Fruit fly (Drosophila melanogaster) whole organism, embryonic: Measurements from ENCODE around the gene RpL37A.
A peak's percentile ranks its signal among the peaks of the same experiment; 100 is the strongest.

Source experiments
- Ada2b ChIP-seq: fragments of 200-800 bp; sonication (Bioruptor generic); IDR thresholded peaks from 2 replicates; pipeline ENCODE4 v1.3.6; 2022; ENCODE audit warnings: missing biosample characterization, missing genetic modification characterization
- CG10147 ChIP-seq: fragments of 200-800 bp; sonication (Bioruptor generic); optimal IDR thresholded peaks from 2 replicates; lab custom pipeline; 2019; ENCODE audit warnings: missing biosample characterization, mild to moderate bottlenecking, missing genetic modification characterization, moderate library complexity
- CG1024 ChIP-seq: fragments of 200-800 bp; sonication (Bioruptor generic); IDR thresholded peaks from 2 replicates; pipeline ENCODE4 v1.3.6; 2022; ENCODE audit warnings: missing biosample characterization, missing genetic modification characterization
- CG10959 ChIP-seq: fragments of 200-800 bp; sonication (Bioruptor generic); IDR thresholded peaks from 2 replicates; pipeline ENCODE4 v1.3.6; 2022; ENCODE audit warnings: missing biosample characterization, missing genetic modification characterization
- CG11560 ChIP-seq: fragments of 200-800 bp; sonication (Bioruptor generic); IDR thresholded peaks from 3 replicates; pipeline ENCODE4 v1.3.6; 2022; ENCODE audit warnings: missing biosample characterization, missing genetic modification characterization
- CG11696 ChIP-seq: fragments of 200-800 bp; sonication (Bioruptor generic); IDR thresholded peaks from 2 replicates; pipeline ENCODE4 v1.3.6; 2022; ENCODE audit warnings: missing biosample characterization, missing genetic modification characterization
- CG12391 ChIP-seq: fragments of 200-800 bp; sonication (Bioruptor generic); optimal IDR thresholded peaks from 3 replicates; lab custom pipeline; 2018; ENCODE audit warnings: missing biosample characterization, mild to moderate bottlenecking, missing genetic modification characterization, moderate library complexity
- CG16779 ChIP-seq: fragments of 200-800 bp; sonication (Bioruptor generic); IDR thresholded peaks from 2 replicates; pipeline ENCODE4 v1.3.6; 2022; ENCODE audit warnings: missing biosample characterization, missing genetic modification characterization
- CG16815 ChIP-seq: fragments of 200-800 bp; sonication (Bioruptor generic); optimal IDR thresholded peaks from 3 replicates; lab custom pipeline; 2017; ENCODE audit warnings: missing biosample characterization, mild to moderate bottlenecking, missing genetic modification characterization
- CG17385 ChIP-seq: fragments of 200-800 bp; sonication (Bioruptor generic); optimal IDR thresholded peaks from 3 replicates; lab custom pipeline; 2018; ENCODE audit warnings: missing biosample characterization, mild to moderate bottlenecking, missing genetic modification characterization
- CG18262 ChIP-seq: fragments of 200-800 bp; optimal IDR thresholded peaks from 3 replicates; lab custom pipeline; 2019; ENCODE audit warnings: missing biosample characterization, mild to moderate bottlenecking, missing genetic modification characterization, moderate library complexity
- CG32767 ChIP-seq: fragments of 200-800 bp; sonication (Bioruptor generic); IDR thresholded peaks from 2 replicates; pipeline ENCODE4 v1.3.6; 2022; ENCODE audit warnings: missing biosample characterization, missing genetic modification characterization
- CG4424 ChIP-seq: fragments of 200-800 bp; sonication (Bioruptor generic); optimal IDR thresholded peaks from 3 replicates; lab custom pipeline; 2016; ENCODE audit warnings: missing biosample characterization, missing genetic modification characterization
- CG6175 ChIP-seq: fragments of 200-800 bp; sonication (Bioruptor generic); IDR thresholded peaks from 3 replicates; pipeline ENCODE4 v1.3.6; 2022; ENCODE audit warnings: missing biosample characterization, missing genetic modification characterization
- CG6272 ChIP-seq: fragments of 200-800 bp; sonication (Bioruptor generic); IDR thresholded peaks from 2 replicates; pipeline ENCODE4 v1.3.6; 2022; ENCODE audit warnings: missing biosample characterization, missing genetic modification characterization
- CG6654 ChIP-seq: fragments of 200-800 bp; sonication (Bioruptor generic); optimal IDR thresholded peaks from 2 replicates; lab custom pipeline; 2017; ENCODE audit warnings: missing biosample characterization, mild to moderate bottlenecking, missing genetic modification characterization
- CG8290 ChIP-seq, 3 experiments: fragments of 200-800 bp; sonication (Bioruptor generic); optimal IDR thresholded peaks; 2 replicates each; lab custom pipeline; 2016 to 2019; ENCODE audit warnings: missing biosample characterization in 3 of 3, missing genetic modification characterization in 3 of 3, mild to moderate bottlenecking in 2 of 3, moderate library complexity in 1 of 3
- CkIIα-i1 ChIP-seq: fragments of 200-800 bp; sonication (Bioruptor generic); IDR thresholded peaks from 2 replicates; pipeline ENCODE4 v1.3.6; 2022; ENCODE audit warnings: missing biosample characterization, missing genetic modification characterization
- D19A ChIP-seq: fragments of 200-800 bp; optimal IDR thresholded peaks from 3 replicates; lab custom pipeline; 2019; ENCODE audit warnings: missing biosample characterization, mild to moderate bottlenecking, missing genetic modification characterization, moderate library complexity
- Dek ChIP-seq: fragments of 200-800 bp; sonication (Bioruptor generic); optimal IDR thresholded peaks from 3 replicates; lab custom pipeline; 2019; ENCODE audit warnings: missing biosample characterization, mild to moderate bottlenecking, missing genetic modification characterization, moderate library complexity
- Doc3 ChIP-seq: fragments of 200-800 bp; sonication (Bioruptor generic); IDR thresholded peaks from 3 replicates; pipeline ENCODE4 v1.3.6; 2022; ENCODE audit warnings: missing biosample characterization, missing genetic modification characterization; ENCODE audit not compliant: partially characterized antibody
- Gug ChIP-seq: fragments of 200-800 bp; sonication (Bioruptor generic); IDR thresholded peaks from 4 replicates; pipeline ENCODE4 v1.3.6; 2022; ENCODE audit warnings: missing biosample characterization, missing genetic modification characterization
- H2.0 ChIP-seq: fragments of 200-800 bp; sonication (Bioruptor generic); IDR thresholded peaks from 2 replicates; pipeline ENCODE4 v1.3.6; 2022; ENCODE audit warnings: missing biosample characterization, missing genetic modification characterization
- HLH3B ChIP-seq: fragments of 200-800 bp; sonication (Bioruptor generic); IDR thresholded peaks from 2 replicates; pipeline ENCODE4 v1.3.6; 2022; ENCODE audit warnings: missing biosample characterization, missing genetic modification characterization
- Hand ChIP-seq: fragments of 200-800 bp; sonication (Bioruptor generic); optimal IDR thresholded peaks from 2 replicates; lab custom pipeline; 2017; ENCODE audit warnings: mild to moderate bottlenecking, missing biosample characterization, missing genetic modification reagents, missing genetic modification characterization
- Lpt ChIP-seq: fragments of >200 bp; optimal IDR thresholded peaks from 2 replicates; lab custom pipeline; 2018; ENCODE audit warnings: missing biosample characterization, missing genetic modification characterization
- Max ChIP-seq: fragments of 200-800 bp; sonication (Bioruptor generic); optimal IDR thresholded peaks from 2 replicates; lab custom pipeline; 2016; ENCODE audit warnings: missing biosample characterization, mild to moderate bottlenecking, missing genetic modification characterization
- Med ChIP-seq: fragments of 200-800 bp; sonication (Bioruptor generic); peaks from one replicate; lab custom pipeline; 2016; ENCODE audit warnings: missing biosample characterization, missing genetic modification characterization, mild to moderate bottlenecking, inconsistent platforms, moderate library complexity
- NK7.1 ChIP-seq: fragments of 200-800 bp; sonication (Bioruptor generic); optimal IDR thresholded peaks from 3 replicates; lab custom pipeline; 2016; ENCODE audit warnings: missing biosample characterization, missing genetic modification characterization
- Xbp1 ChIP-seq: fragments of 200-800 bp; sonication (Bioruptor generic); optimal IDR thresholded peaks from 3 replicates; lab custom pipeline; 2016; ENCODE audit warnings: missing biosample characterization, mild to moderate bottlenecking, missing genetic modification characterization
- cas ChIP-seq: fragments of 200-800 bp; sonication (Bioruptor generic); IDR thresholded peaks from 2 replicates; pipeline ENCODE4 v1.3.6; 2022; ENCODE audit warnings: missing biosample characterization, missing genetic modification characterization
- corto ChIP-seq: fragments of 200-800 bp; sonication (Bioruptor generic); optimal IDR thresholded peaks from 2 replicates; lab custom pipeline; 2016; ENCODE audit warnings: missing biosample characterization, mild to moderate bottlenecking, missing genetic modification characterization, moderate library complexity
- crol ChIP-seq: fragments of 200-800 bp; sonication (Bioruptor generic); IDR thresholded peaks from 2 replicates; pipeline ENCODE4 v1.3.6; 2022; ENCODE audit warnings: missing biosample characterization, missing genetic modification characterization
- crp ChIP-seq, 2 experiments: fragments of 200-800 bp; sonication (Bioruptor generic); optimal IDR thresholded peaks; 2 replicates in 1 of 2; 3 replicates in 1 of 2; lab custom pipeline; 2017; ENCODE audit warnings: missing biosample characterization in 2 of 2, missing genetic modification characterization in 2 of 2, mild to moderate bottlenecking in 1 of 2, moderate library complexity in 1 of 2
- da ChIP-seq: fragments of 200-800 bp; sonication (Bioruptor generic); optimal IDR thresholded peaks from 2 replicates; lab custom pipeline; 2016; ENCODE audit warnings: missing biosample characterization, missing genetic modification characterization
- dan ChIP-seq: fragments of 200-800 bp; sonication (Bioruptor generic); IDR thresholded peaks from 2 replicates; pipeline ENCODE4 v1.3.6; 2022; ENCODE audit warnings: missing biosample characterization, missing genetic modification characterization
- dm ChIP-seq: fragments of 200-800 bp; sonication (Bioruptor generic); optimal IDR thresholded peaks from 3 replicates; lab custom pipeline; 2016; ENCODE audit warnings: missing biosample characterization, missing genetic modification characterization
- dmrt99B ChIP-seq: fragments of 200-800 bp; sonication (Bioruptor generic); optimal IDR thresholded peaks from 2 replicates; lab custom pipeline; 2018; ENCODE audit warnings: missing biosample characterization, mild to moderate bottlenecking, missing genetic modification characterization, moderate library complexity
- ems ChIP-seq: fragments of 200-800 bp; sonication (Bioruptor generic); optimal IDR thresholded peaks from 3 replicates; lab custom pipeline; 2016; ENCODE audit warnings: missing biosample characterization, missing genetic modification characterization
- ewg ChIP-seq: fragments of 200-800 bp; sonication (Bioruptor generic); optimal IDR thresholded peaks from 3 replicates; lab custom pipeline; 2017; ENCODE audit warnings: mild to moderate bottlenecking, missing biosample characterization, missing genetic modification reagents, missing genetic modification characterization
- eyg ChIP-seq: fragments of 200-800 bp; sonication (Bioruptor generic); optimal IDR thresholded peaks from 3 replicates; lab custom pipeline; 2016; ENCODE audit warnings: missing biosample characterization, missing genetic modification characterization
- grau ChIP-seq: fragments of 200-800 bp; optimal IDR thresholded peaks from 3 replicates; lab custom pipeline; 2019; ENCODE audit warnings: missing biosample characterization, mild to moderate bottlenecking, missing genetic modification characterization, moderate library complexity
- h ChIP-seq: fragments of >200 bp; optimal IDR thresholded peaks from 2 replicates; lab custom pipeline; 2017
- insv ChIP-seq, 2 experiments: fragments of 200-800 bp; sonication (Bioruptor generic); optimal IDR thresholded peaks; 3 replicates each; lab custom pipeline; 2016 to 2018; ENCODE audit warnings: missing biosample characterization in 2 of 2, missing genetic modification characterization in 2 of 2
- lbe ChIP-seq: fragments of 200-800 bp; sonication (Bioruptor generic); optimal IDR thresholded peaks from 2 replicates; lab custom pipeline; 2016; ENCODE audit warnings: missing biosample characterization, mild to moderate bottlenecking, missing genetic modification characterization
- mam ChIP-seq: fragments of 200-800 bp; sonication (Bioruptor generic); optimal IDR thresholded peaks from 3 replicates; lab custom pipeline; 2016; ENCODE audit warnings: missing biosample characterization, missing genetic modification characterization
- onecut ChIP-seq: fragments of 200-800 bp; sonication (Bioruptor generic); IDR thresholded peaks from 2 replicates; pipeline ENCODE4 v1.3.6; 2022; ENCODE audit warnings: missing biosample characterization, missing genetic modification characterization
- scrt ChIP-seq: fragments of 200-800 bp; sonication (Bioruptor generic); optimal IDR thresholded peaks from 2 replicates; lab custom pipeline; 2018; ENCODE audit warnings: missing biosample characterization, mild to moderate bottlenecking, missing genetic modification characterization, moderate library complexity
- seq ChIP-seq: fragments of 200-800 bp; sonication (Bioruptor generic); IDR thresholded peaks from 2 replicates; pipeline ENCODE4 v1.3.6; 2022; ENCODE audit warnings: missing biosample characterization, missing genetic modification characterization
- sim ChIP-seq: fragments of 200-800 bp; sonication (Bioruptor generic); IDR thresholded peaks from 2 replicates; pipeline ENCODE4 v1.3.6; 2022; ENCODE audit warnings: missing biosample characterization, missing genetic modification characterization
- slbo ChIP-seq: fragments of 200-800 bp; sonication (Bioruptor generic); IDR thresholded peaks from 2 replicates; pipeline ENCODE4 v1.3.6; 2022; ENCODE audit warnings: missing biosample characterization, missing genetic modification characterization
- tna ChIP-seq: fragments of 200-800 bp; sonication (Bioruptor generic); IDR thresholded peaks from 2 replicates; pipeline ENCODE4 v1.3.6; 2022; ENCODE audit warnings: missing biosample characterization, missing genetic modification characterization; ENCODE audit not compliant: partially characterized antibody

Gene RpL37A

DNA sequence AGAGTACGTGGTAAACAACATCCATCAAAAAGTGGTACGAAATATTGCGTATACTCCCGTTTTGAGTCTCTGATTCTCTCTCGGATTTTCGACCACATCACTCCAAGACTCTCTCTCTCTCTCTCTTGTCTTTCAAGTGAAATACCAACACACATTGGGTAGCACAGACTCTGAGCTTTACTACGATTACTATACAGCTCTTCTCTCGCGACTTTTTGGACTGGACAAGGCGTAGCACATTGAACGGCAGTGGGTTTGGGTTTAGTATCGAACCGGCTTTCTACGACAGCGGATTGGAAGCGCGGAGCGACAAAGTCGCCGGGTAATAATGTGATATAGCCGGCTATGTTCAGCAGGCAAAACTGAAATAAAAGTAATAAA, 37.5 kb downstream of the RpL37A start (continued):
- TF ChIP-seq dmrt99B (tag; lab: Kevin White, UChicago) = no peak
- no peak for TF ChIP-seq ems (GFP tag; lab: Kevin White, UChicago)
- TF ChIP-seq Med (GFP tag; lab: Kevin White, UChicago) = no peak
- TF ChIP-seq Xbp1 (GFP tag; lab: Kevin White, UChicago) = no peak
- no peak for TF ChIP-seq tna (GFP tag; lab: Robert Waterston, UW)
- TF ChIP-seq corto (GFP tag; lab: Kevin White, UChicago) = peak; percentile 45
- TF ChIP-seq Max (GFP tag; lab: Kevin White, UChicago) = no peak
- no peak for TF ChIP-seq CG12391 (tag; lab: Kevin White, UChicago)
- TF ChIP-seq Ada2b (GFP tag; lab: Robert Waterston, UW) = no peak
- no peak for TF ChIP-seq insv (GFP tag; optimal IDR thresholded peaks at IDR 0.05; lab: Kevin White, UChicago)
- no peak for TF ChIP-seq CkIIα-i1 (GFP tag; lab: Robert Waterston, UW)
- TF ChIP-seq CG8290 (GFP tag; optimal IDR thresholded peaks at IDR 0.05; lab: Kevin White, UChicago) = no peak
- TF ChIP-seq CG8290 (tag; optimal IDR thresholded peaks at IDR 0.05; lab: Kevin White, UChicago) = peak in 1 of 2 experiments; percentile 64
- no peak for TF ChIP-seq h (lab: Kevin White, UChicago)
- no peak for TF ChIP-seq mam
- no peak for TF ChIP-seq NK7.1 (GFP tag; lab: Kevin White, UChicago)
- TF ChIP-seq CG16779 (GFP tag; lab: Robert Waterston, UW) = 0 out of 2 replicates have a peak, but pooled peaks have one; percentile 6
- no peak for TF ChIP-seq slbo (GFP tag; lab: Robert Waterston, UW)
- TF ChIP-seq CG4424 (GFP tag; lab: Kevin White, UChicago) = no peak
- no peak for TF ChIP-seq da
- TF ChIP-seq sim = no peak
- TF ChIP-seq CG10959 (GFP tag; lab: Robert Waterston, UW) = no peak
- no peak for TF ChIP-seq CG10147 (GFP tag; lab: Kevin White, UChicago)
- TF ChIP-seq lbe (GFP tag; lab: Kevin White, UChicago) = peak; percentile 20
- no peak for TF ChIP-seq CG16815 (GFP tag; lab: Kevin White, UChicago)
- TF ChIP-seq Dek (tag; lab: Kevin White, UChicago) = no peak
- no peak for TF ChIP-seq dm (GFP tag; lab: Kevin White, UChicago)
- no peak for TF ChIP-seq seq (GFP tag; lab: Robert Waterston, UW)
- TF ChIP-seq dan (GFP tag; lab: Robert Waterston, UW) = no peak
- peak; percentile 28; the same call in 1 of the 3 replicates for TF ChIP-seq Doc3 (GFP tag; lab: Robert Waterston, UW)
- TF ChIP-seq grau (tag; lab: Kevin White, UChicago) = no peak
- no peak for TF ChIP-seq Lpt (GFP tag; lab: Kevin White, UChicago)
- TF ChIP-seq H2.0 = no peak
- TF ChIP-seq CG32767 (GFP tag; lab: Robert Waterston, UW) = no peak
- TF ChIP-seq CG1024 = no peak
- TF ChIP-seq, all 482 proteins: peak for 36

DNA sequence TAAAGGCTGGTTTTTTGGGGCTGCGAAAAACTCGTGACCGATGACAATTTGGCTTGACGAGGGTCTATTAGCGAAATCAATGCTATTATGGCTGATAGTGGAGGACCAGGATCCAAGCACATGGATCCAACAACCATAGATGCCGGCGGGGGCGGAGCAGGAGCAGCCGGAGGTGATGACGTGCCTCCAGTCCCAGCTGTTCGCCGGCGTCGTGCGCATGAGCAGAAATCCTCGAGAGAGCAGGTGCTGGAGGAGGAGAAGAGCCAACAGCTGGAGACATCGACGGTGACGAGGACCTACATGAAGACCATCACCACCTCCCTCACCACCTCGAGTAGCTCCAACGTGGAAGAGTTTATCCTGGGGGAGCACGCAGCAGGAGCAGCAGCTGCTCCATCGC, 38.3 kb downstream of the RpL37A start:
- TF ChIP-seq CG11696 (GFP tag; lab: Robert Waterston, UW) (no peak), CG18262 (tag; lab: Kevin White, UChicago) (no peak), ewg (GFP tag; lab: Kevin White, UChicago) (peak; percentile 83), CG6175 (GFP tag; lab: Robert Waterston, UW) (no peak), CG4424 (GFP tag; lab: Kevin White, UChicago) (no peak), Hand (GFP tag; lab: Kevin White, UChicago) (no peak), eyg (GFP tag; lab: Kevin White, UChicago) (no peak), NK7.1 (GFP tag; lab: Kevin White, UChicago) (no peak), crol (GFP tag; lab: Robert Waterston, UW) (peak; percentile 49; the same call in 1 of the 2 replicates), Gug (GFP tag; lab: Robert Waterston, UW) (no peak), crp (GFP tag; optimal IDR thresholded peaks at IDR 0.05; lab: Kevin White, UChicago) (peak in 1 of 2 experiments; percentile 63), cas (GFP tag; lab: Robert Waterston, UW) (no peak), HLH3B (GFP tag; lab: Robert Waterston, UW) (no peak), onecut (GFP tag; lab: Robert Waterston, UW) (peak; percentile 39; the same call in 1 of the 2 replicates), CG11560 (tag; lab: Robert Waterston, UW) (no peak), CG6654 (GFP tag; lab: Kevin White, UChicago) (no peak), CG17385 (GFP tag; lab: Kevin White, UChicago) (no peak), scrt (GFP tag; lab: Kevin White, UChicago) (no peak), CG6272 (no peak), D19A (tag; lab: Kevin White, UChicago) (no peak)
